Worm (Caenorhabditis elegans) whole organism, late embryonic: ENCODE data around the gene ZC404.16.

Source experiments
- ceh-6 ChIP-seq: fragments of 200-800 bp; sonication (Bioruptor generic); optimal IDR thresholded peaks from 2 replicates; lab custom pipeline; 2018; ENCODE audit warnings: mild to moderate bottlenecking, missing genetic modification characterization, missing compliant biosample characterization
- gmeb-2 ChIP-seq: sonication (generic microtip); optimal IDR thresholded peaks from 2 replicates; lab custom pipeline; 2016; ENCODE audit warnings: missing genetic modification characterization, inconsistent platforms, missing compliant biosample characterization
- pros-1 ChIP-seq: fragments of 150-350 bp; optimal IDR thresholded peaks from 2 replicates; lab custom pipeline; 2014; ENCODE audit warnings: missing biosample characterization, missing genetic modification reagents, missing genetic modification characterization
- sox-2 ChIP-seq: fragments of 200-800 bp; sonication (Bioruptor generic); IDR thresholded peaks from 2 replicates; pipeline ENCODE4 v1.3.6; 2022; ENCODE audit warnings: missing genetic modification reagents, missing genetic modification characterization, missing compliant biosample characterization

- no peak for TF ChIP-seq ceh-6 (GFP tag; lab: Kevin White, UChicago)
- no peak for TF ChIP-seq pros-1 (tag; lab: Kevin White, UChicago)
- no peak for TF ChIP-seq sox-2 (GFP tag; lab: Robert Waterston, UW)
- TF ChIP-seq gmeb-2 (tag; lab: Kevin White, UChicago): no peak
These were observed 18.9 kb upstream of the ZC404.16 start, which contains the start of gene gck-2 for ce11 chrV:6792565-6792964.
